Worm (Caenorhabditis elegans): ENCODE measurements around the gene F21D5.7.
A peak's percentile ranks its signal among the peaks of the same experiment; 100 is the strongest.

ce11 chrIV:8782172-8782571, 38.7 kb upstream of the F21D5.7 start:
- TF ChIP-seq fkh-4 (tag; optimal IDR thresholded peaks at IDR 0.05; ENCODE audit: borderline replicate concordance) (no peak), lin-39 (tag; optimal IDR thresholded peaks at IDR 0.05) (no peak), snu-23 (GFP tag; optimal IDR thresholded peaks at IDR 0.05) (peak; percentile 84), nhr-90 (tag; optimal IDR thresholded peaks at IDR 0.05; ENCODE audit: poor library complexity) (peak; percentile 63), ama-1 (optimal IDR thresholded peaks at IDR 0.05) (no peak), unc-62 (GFP tag; optimal IDR thresholded peaks at IDR 0.05) (no peak), nhr-19 (GFP tag; conservative IDR thresholded peaks at IDR 0.05) (peak; percentile 62), tbx-2 (tag; optimal IDR thresholded peaks at IDR 0.05) (peak; percentile 58), unc-86 (tag; optimal IDR thresholded peaks at IDR 0.05) (peak; percentile 49), pag-3 (tag; optimal IDR thresholded peaks at IDR 0.05; ENCODE audit: borderline replicate concordance, insufficient read depth) (peak; percentile 78), ztf-4 (tag; optimal IDR thresholded peaks at IDR 0.05) (peak; percentile 47)

Measured in whole organism, L1 larva.